Worm (Caenorhabditis elegans): Measurements from ENCODE around the gene str-149.

ce11 chrV:16588428-16588827 lies 15.2 kb downstream of the str-149 start, which contains the start of gene srw-73:
- TF ChIP-seq elt-1 (tag; optimal IDR thresholded peaks at IDR 0.05) (no peak), unc-62 (GFP tag; optimal IDR thresholded peaks at IDR 0.05) (no peak), ztf-11 (tag; optimal IDR thresholded peaks at IDR 0.05) (no peak), dmd-4 (tag; optimal IDR thresholded peaks at IDR 0.05) (no peak), aly-2 (tag; optimal IDR thresholded peaks at IDR 0.05) (no peak), nhr-237 (tag; optimal IDR thresholded peaks at IDR 0.05) (no peak), nhr-12 (tag; optimal IDR thresholded peaks at IDR 0.05) (no peak), lsy-2 (tag; optimal IDR thresholded peaks at IDR 0.05) (no peak), nhr-11 (tag; optimal IDR thresholded peaks at IDR 0.05) (no peak), nhr-129 (tag; optimal IDR thresholded peaks at IDR 0.05) (no peak), ztf-1 (GFP tag; conservative IDR thresholded peaks at IDR 0.05) (no peak), F13H6.1 (tag; optimal IDR thresholded peaks at IDR 0.05) (no peak)
